Fruit fly (Drosophila melanogaster) whole organism, embryonic: ENCODE measurements around the gene mRpS18C.

ENCODE experiments used
- CG10565 ChIP-seq: fragments of 200-800 bp; sonication (Bioruptor generic); optimal IDR thresholded peaks from 3 replicates; lab custom pipeline; 2016; ENCODE audit warnings: missing biosample characterization, mild to moderate bottlenecking, missing genetic modification characterization
- CG10979 ChIP-seq: fragments of 200-800 bp; sonication (Bioruptor generic); optimal IDR thresholded peaks from 2 replicates; lab custom pipeline; 2018; ENCODE audit warnings: missing biosample characterization, mild to moderate bottlenecking, missing genetic modification characterization, moderate library complexity
- CG12219 ChIP-seq: fragments of 200-800 bp; sonication (Bioruptor generic); optimal IDR thresholded peaks from 3 replicates; lab custom pipeline; 2018; ENCODE audit warnings: missing biosample characterization, mild to moderate bottlenecking, missing genetic modification characterization
- CG12769 ChIP-seq: fragments of 200-800 bp; sonication (Bioruptor generic); optimal IDR thresholded peaks from 2 replicates; lab custom pipeline; 2019; ENCODE audit warnings: missing biosample characterization, mild to moderate bottlenecking, missing genetic modification characterization, moderate library complexity
- CG13296 ChIP-seq: fragments of 200-800 bp; sonication (Bioruptor generic); optimal IDR thresholded peaks from 3 replicates; lab custom pipeline; 2018; ENCODE audit warnings: missing biosample characterization, mild to moderate bottlenecking, missing genetic modification characterization
- CG14014 ChIP-seq: fragments of 200-800 bp; sonication (Bioruptor generic); IDR thresholded peaks from 2 replicates; pipeline ENCODE4 v1.3.6; 2022; ENCODE audit warnings: missing biosample characterization, missing genetic modification characterization
- CG15514 ChIP-seq: fragments of 200-800 bp; sonication (Bioruptor generic); optimal IDR thresholded peaks from 3 replicates; lab custom pipeline; 2017; ENCODE audit warnings: missing biosample characterization, missing genetic modification characterization, mild to moderate bottlenecking, moderate library complexity, missing genetic modification reagents
- CG1602 ChIP-seq: fragments of 200-800 bp; sonication (Bioruptor generic); optimal IDR thresholded peaks from 3 replicates; lab custom pipeline; 2016; ENCODE audit warnings: missing biosample characterization, missing genetic modification characterization
- CG17829 ChIP-seq: fragments of 200-800 bp; optimal IDR thresholded peaks from 2 replicates; lab custom pipeline; 2019; ENCODE audit warnings: missing biosample characterization, mild to moderate bottlenecking, missing genetic modification characterization, moderate library complexity
- CG2889 ChIP-seq: fragments of 200-800 bp; sonication (Bioruptor generic); IDR thresholded peaks from 3 replicates; pipeline ENCODE4 v1.3.6; 2022; ENCODE audit warnings: missing biosample characterization, missing genetic modification characterization
- CG33557 ChIP-seq: fragments of 200-800 bp; sonication (Bioruptor generic); optimal IDR thresholded peaks from 2 replicates; lab custom pipeline; 2019; ENCODE audit warnings: missing biosample characterization, mild to moderate bottlenecking, missing genetic modification characterization, moderate library complexity
- CG34376 ChIP-seq: fragments of 200-800 bp; sonication (Bioruptor generic); optimal IDR thresholded peaks from 2 replicates; lab custom pipeline; 2018; ENCODE audit warnings: missing biosample characterization, mild to moderate bottlenecking, missing genetic modification characterization
- CG7271 ChIP-seq: fragments of 200-800 bp; sonication (Bioruptor generic); optimal IDR thresholded peaks from 2 replicates; lab custom pipeline; 2018; ENCODE audit warnings: missing biosample characterization, mild to moderate bottlenecking, missing genetic modification characterization, moderate library complexity
- CG8359 ChIP-seq: fragments of 200-800 bp; sonication (Bioruptor generic); optimal IDR thresholded peaks from 2 replicates; lab custom pipeline; 2017; ENCODE audit warnings: missing biosample characterization, mild to moderate bottlenecking, missing genetic modification characterization, borderline replicate concordance
- D19B ChIP-seq: fragments of 200-800 bp; sonication (Bioruptor generic); optimal IDR thresholded peaks from 2 replicates; lab custom pipeline; 2017; ENCODE audit warnings: missing biosample characterization, mild to moderate bottlenecking, missing genetic modification characterization
- Doc2 ChIP-seq: fragments of 200-800 bp; sonication (Bioruptor generic); IDR thresholded peaks from 2 replicates; pipeline ENCODE4 v1.3.6; 2022; ENCODE audit warnings: missing biosample characterization, missing genetic modification characterization
- Doc3 ChIP-seq: fragments of 200-800 bp; sonication (Bioruptor generic); IDR thresholded peaks from 3 replicates; pipeline ENCODE4 v1.3.6; 2022; ENCODE audit warnings: missing biosample characterization, missing genetic modification characterization; ENCODE audit not compliant: partially characterized antibody
- Dref ChIP-seq: fragments of 200-800 bp; sonication (Bioruptor generic); IDR thresholded peaks from 2 replicates; pipeline ENCODE4 v1.3.6; 2022; ENCODE audit warnings: missing biosample characterization, missing genetic modification characterization
- E2f2 ChIP-seq: fragments of 200-800 bp; sonication (Bioruptor generic); IDR thresholded peaks from 2 replicates; pipeline ENCODE4 v1.3.6; 2022; ENCODE audit warnings: missing biosample characterization, missing genetic modification characterization
- HHEX ChIP-seq: fragments of 200-800 bp; sonication (Bioruptor generic); optimal IDR thresholded peaks from 3 replicates; lab custom pipeline; 2017; ENCODE audit warnings: missing biosample characterization, mild to moderate bottlenecking, missing genetic modification characterization, missing genetic modification reagents
- Hand ChIP-seq: fragments of 200-800 bp; sonication (Bioruptor generic); optimal IDR thresholded peaks from 2 replicates; lab custom pipeline; 2017; ENCODE audit warnings: mild to moderate bottlenecking, missing biosample characterization, missing genetic modification reagents, missing genetic modification characterization
- MTF-1 ChIP-seq: fragments of 200-800 bp; sonication (Bioruptor generic); optimal IDR thresholded peaks from 2 replicates; lab custom pipeline; 2018; ENCODE audit warnings: missing biosample characterization, mild to moderate bottlenecking, missing genetic modification characterization, borderline replicate concordance
- Med ChIP-seq: fragments of 200-800 bp; sonication (Bioruptor generic); peaks from one replicate; lab custom pipeline; 2016; ENCODE audit warnings: missing biosample characterization, missing genetic modification characterization, mild to moderate bottlenecking, inconsistent platforms, moderate library complexity
- Pdp1 ChIP-seq, 2 experiments: fragments of 200-800 bp; sonication (Bioruptor generic); optimal IDR thresholded peaks; 3 replicates each; lab custom pipeline; 2016; ENCODE audit warnings: missing biosample characterization in 2 of 2, missing genetic modification characterization in 2 of 2, mild to moderate bottlenecking in 1 of 2, moderate library complexity in 1 of 2
- Rx ChIP-seq: fragments of 200-800 bp; sonication (Bioruptor generic); IDR thresholded peaks from 2 replicates; pipeline ENCODE4 v1.3.6; 2022; ENCODE audit warnings: missing biosample characterization, missing genetic modification characterization
- Sox102F ChIP-seq: fragments of 200-800 bp; sonication (Bioruptor generic); optimal IDR thresholded peaks from 2 replicates; lab custom pipeline; 2018; ENCODE audit warnings: missing biosample characterization, mild to moderate bottlenecking, missing genetic modification characterization, moderate library complexity
- Xrp1 ChIP-seq: fragments of 200-800 bp; sonication (Bioruptor generic); IDR thresholded peaks from 2 replicates; pipeline ENCODE4 v1.3.6; 2022; ENCODE audit warnings: missing biosample characterization, missing genetic modification characterization
- az2 ChIP-seq: fragments of 200-800 bp; sonication (Bioruptor generic); optimal IDR thresholded peaks from 3 replicates; lab custom pipeline; 2016; ENCODE audit warnings: missing biosample characterization, missing genetic modification characterization
- cas ChIP-seq: fragments of 200-800 bp; sonication (Bioruptor generic); IDR thresholded peaks from 2 replicates; pipeline ENCODE4 v1.3.6; 2022; ENCODE audit warnings: missing biosample characterization, missing genetic modification characterization
- caup ChIP-seq: fragments of 200-800 bp; sonication (Bioruptor generic); optimal IDR thresholded peaks from 3 replicates; lab custom pipeline; 2017; ENCODE audit warnings: missing biosample characterization, mild to moderate bottlenecking, missing genetic modification characterization, moderate library complexity; ENCODE audit not compliant: severe bottlenecking
- eve ChIP-seq, 2 experiments: fragments of >200 bp; optimal IDR thresholded peaks; 2 replicates each; lab custom pipeline; 2017; ENCODE audit warnings: missing biosample characterization in 2 of 2, missing genetic modification characterization in 2 of 2
- exex ChIP-seq: fragments of 200-800 bp; sonication (Bioruptor generic); optimal IDR thresholded peaks from 4 replicates; lab custom pipeline; 2018; ENCODE audit warnings: missing biosample characterization, mild to moderate bottlenecking, missing genetic modification characterization, moderate library complexity
- gem ChIP-seq: fragments of 200-800 bp; sonication (Bioruptor generic); optimal IDR thresholded peaks from 2 replicates; lab custom pipeline; 2019; ENCODE audit warnings: missing biosample characterization, mild to moderate bottlenecking, missing genetic modification characterization, moderate library complexity
- grn ChIP-seq: fragments of 200-800 bp; sonication (Bioruptor generic); optimal IDR thresholded peaks from 3 replicates; lab custom pipeline; 2017; ENCODE audit warnings: missing biosample characterization, missing genetic modification characterization
- hkb ChIP-seq, 2 experiments: fragments of 200-800 bp in 1 of 2; fragments of >200 bp in 1 of 2; sonication (Bioruptor generic) in 1 of 2; IDR thresholded peaks in 1 of 2; optimal IDR thresholded peaks in 1 of 2; 2 replicates each; pipeline versions ENCODE4 v1.3.6 to Lab custom; 2017 to 2022; ENCODE audit warnings: missing biosample characterization in 1 of 2, missing genetic modification characterization in 1 of 2
- lola ChIP-seq, 3 experiments: fragments of >200 bp in 2 of 3; fragments of 200-800 bp in 1 of 3; sonication (Bioruptor generic) in 1 of 3; optimal IDR thresholded peaks; 2 replicates each; lab custom pipeline; 2017 to 2019; ENCODE audit warnings: missing biosample characterization in 3 of 3, missing genetic modification characterization in 3 of 3, mild to moderate bottlenecking in 1 of 3, moderate library complexity in 1 of 3
- mirr ChIP-seq: fragments of 200-800 bp; sonication (Bioruptor generic); optimal IDR thresholded peaks from 3 replicates; lab custom pipeline; 2018; ENCODE audit warnings: missing biosample characterization, mild to moderate bottlenecking, missing genetic modification characterization
- nau ChIP-seq: fragments of 200-800 bp; sonication (Bioruptor generic); optimal IDR thresholded peaks from 3 replicates; lab custom pipeline; 2017; ENCODE audit warnings: missing biosample characterization, mild to moderate bottlenecking, missing genetic modification characterization, missing genetic modification reagents
- phol ChIP-seq: fragments of 200-800 bp; sonication (Bioruptor generic); optimal IDR thresholded peaks from 3 replicates; lab custom pipeline; 2018; ENCODE audit warnings: missing biosample characterization, mild to moderate bottlenecking, missing genetic modification characterization, moderate library complexity
- pros ChIP-seq: fragments of 200-800 bp; sonication (Bioruptor generic); optimal IDR thresholded peaks from 3 replicates; lab custom pipeline; 2019; ENCODE audit warnings: missing biosample characterization, mild to moderate bottlenecking, missing genetic modification characterization, moderate library complexity
- repo ChIP-seq: fragments of 200-800 bp; sonication (Bioruptor generic); optimal IDR thresholded peaks from 2 replicates; lab custom pipeline; 2016; ENCODE audit warnings: missing biosample characterization, missing genetic modification characterization
- ro ChIP-seq: fragments of 200-800 bp; sonication (Bioruptor generic); IDR thresholded peaks from 2 replicates; pipeline ENCODE4 v1.3.6; 2022; ENCODE audit warnings: missing biosample characterization, missing genetic modification characterization
- row ChIP-seq: fragments of 200-800 bp; sonication (Bioruptor generic); IDR thresholded peaks from 3 replicates; pipeline ENCODE4 v1.3.6; 2022; ENCODE audit warnings: missing biosample characterization, missing genetic modification characterization
- sens ChIP-seq: fragments of 200-800 bp; sonication (Bioruptor generic); peaks from one replicate; lab custom pipeline; 2016; ENCODE audit warnings: missing biosample characterization, missing genetic modification characterization
- sug ChIP-seq: fragments of 200-800 bp; optimal IDR thresholded peaks from 2 replicates; lab custom pipeline; 2019; ENCODE audit warnings: missing biosample characterization, mild to moderate bottlenecking, missing genetic modification characterization, moderate library complexity
- trem ChIP-seq: fragments of 200-800 bp; optimal IDR thresholded peaks from 3 replicates; lab custom pipeline; 2019; ENCODE audit warnings: missing biosample characterization, mild to moderate bottlenecking, missing genetic modification characterization, moderate library complexity
- vvl ChIP-seq: fragments of 200-800 bp; sonication (Bioruptor generic); IDR thresholded peaks from 2 replicates; pipeline ENCODE4 v1.3.6; 2022; ENCODE audit warnings: missing biosample characterization, missing genetic modification characterization
- zfh1 ChIP-seq: fragments of 200-800 bp; sonication (Bioruptor generic); IDR thresholded peaks from 3 replicates; pipeline ENCODE4 v1.3.6; 2022; ENCODE audit warnings: missing biosample characterization, missing genetic modification characterization

Gene mRpS18C

DNA sequence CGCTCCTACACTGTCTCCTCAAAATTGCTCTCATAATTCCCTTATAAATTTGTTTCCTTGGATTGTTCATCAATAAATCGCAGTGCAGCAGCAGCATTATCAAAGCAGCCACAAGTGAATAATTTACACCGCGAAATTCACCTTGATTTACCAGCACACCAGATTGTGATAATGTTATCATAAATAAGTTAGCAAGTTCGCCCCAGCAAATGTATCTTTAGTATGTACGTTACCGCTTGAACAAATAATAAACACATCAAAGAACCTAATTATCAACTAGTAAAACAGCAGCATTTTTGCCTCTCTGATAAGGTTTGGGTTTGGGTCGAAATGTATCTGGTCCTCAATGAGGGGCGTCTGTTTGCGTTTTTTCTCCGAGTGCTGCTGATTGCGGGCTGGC is 33.5 kb upstream of the mRpS18C start:
- TF ChIP-seq sug (tag; lab: Kevin White, UChicago) (peak; percentile 28), cas (GFP tag; lab: Robert Waterston, UW) (no peak), CG1602 (GFP tag; lab: Kevin White, UChicago) (no peak), D19B (no peak), Doc2 (GFP tag; lab: Robert Waterston, UW) (no peak), zfh1 (no peak), HHEX (GFP tag; lab: Kevin White, UChicago) (no peak), CG13296 (GFP tag; lab: Kevin White, UChicago) (peak; percentile 4), exex (peak; percentile 70), CG34376 (peak; percentile 46), ro (no peak), Med (GFP tag; lab: Kevin White, UChicago) (peak; percentile 2), lola (GFP tag; optimal IDR thresholded peaks at IDR 0.05; lab: Kevin White, UChicago) (no peak), repo (GFP tag; lab: Kevin White, UChicago) (no peak), mirr (GFP tag; lab: Kevin White, UChicago) (peak; percentile 91), caup (GFP tag; lab: Kevin White, UChicago) (peak; percentile 30), nau (GFP tag; lab: Kevin White, UChicago) (no peak), row (GFP tag; lab: Robert Waterston, UW) (no peak)
- TF ChIP-seq, all 482 proteins: peak for 7

DNA sequence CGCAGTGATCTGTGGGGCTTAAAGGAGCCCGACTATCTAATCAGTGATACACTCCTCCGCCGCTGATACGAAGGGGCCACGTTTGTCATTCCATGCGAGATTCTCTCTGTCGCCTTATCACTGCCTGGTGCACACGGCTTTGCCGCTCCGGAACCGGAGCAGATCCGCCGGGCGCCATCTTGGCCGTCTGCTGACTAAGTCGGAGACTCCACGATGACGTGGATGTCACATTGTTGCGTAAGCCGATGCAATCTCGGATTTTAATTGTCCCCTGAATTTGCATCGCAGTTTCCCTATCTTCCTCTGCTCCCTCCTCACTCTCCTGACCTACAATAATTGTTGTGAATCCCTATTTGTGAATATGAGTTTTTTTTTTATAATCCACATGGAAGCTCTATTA is 32.7 kb upstream of the mRpS18C start:
- TF ChIP-seq CG10565 (GFP tag; lab: Kevin White, UChicago), result no peak
- TF ChIP-seq CG33557 (GFP tag; lab: Kevin White, UChicago), result no peak
- 0 out of 2 replicates have a peak, but pooled peaks have one; percentile 8 for TF ChIP-seq Dref (GFP tag; lab: Robert Waterston, UW)
- TF ChIP-seq Pdp1 (GFP tag; optimal IDR thresholded peaks at IDR 0.05; lab: Kevin White, UChicago), result peak in 1 of 2 experiments; percentile 31
- no peak for TF ChIP-seq CG12769
- peak; percentile 35 for TF ChIP-seq CG15514 (GFP tag; lab: Kevin White, UChicago)
- TF ChIP-seq MTF-1, result peak; percentile 71
- TF ChIP-seq az2, result no peak
- no peak for TF ChIP-seq Rx (GFP tag; lab: Robert Waterston, UW)
- TF ChIP-seq pros (GFP tag; lab: Kevin White, UChicago), result no peak
- TF ChIP-seq phol (tag; lab: Kevin White, UChicago), result peak; percentile 24
- peak; percentile 52 for TF ChIP-seq grn (GFP tag; lab: Kevin White, UChicago)
- TF ChIP-seq hkb (optimal IDR thresholded peaks at IDR 0.05; lab: Kevin White, UChicago), result no peak
- TF ChIP-seq hkb (GFP tag; IDR thresholded peaks at IDR 0.05; lab: Robert Waterston, UW), result no peak
- no peak for TF ChIP-seq CG2889 (GFP tag; lab: Robert Waterston, UW)
- no peak for TF ChIP-seq CG8359 (GFP tag; lab: Kevin White, UChicago)

DNA sequence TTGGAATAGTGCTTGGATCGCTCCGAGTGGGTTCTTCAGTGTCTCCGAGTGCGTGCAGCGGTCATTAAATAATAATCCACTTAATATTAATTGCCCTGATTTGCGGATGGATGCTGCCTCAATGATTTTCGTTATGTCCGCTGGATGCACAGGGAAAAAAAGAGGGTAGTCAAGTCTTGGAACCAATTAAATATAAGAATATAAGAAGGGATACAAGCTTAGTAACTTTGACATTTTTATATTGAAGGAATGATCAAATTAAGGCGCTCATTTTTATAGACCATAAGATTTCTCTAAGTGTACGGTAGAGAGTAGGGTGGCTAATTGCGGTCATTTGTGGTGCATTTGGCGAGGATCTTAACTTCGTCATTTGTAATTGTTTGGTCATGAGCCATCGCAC is 31.8 kb upstream of the mRpS18C start:
- TF ChIP-seq CG14014 (no peak), CG12219 (GFP tag; lab: Kevin White, UChicago) (no peak), Hand (no peak), CG10979 (peak; percentile 38), Xrp1 (GFP tag; lab: Robert Waterston, UW) (peak; percentile 59), gem (tag; lab: Kevin White, UChicago) (peak; percentile 44), trem (tag; lab: Kevin White, UChicago) (peak; percentile 1), Med (GFP tag; lab: Kevin White, UChicago) (peak; percentile 73), lola (GFP tag; optimal IDR thresholded peaks at IDR 0.05; lab: Kevin White, UChicago) (peak in 1 of 3 experiments; percentile 2), eve (GFP tag; optimal IDR thresholded peaks at IDR 0.05; lab: Kevin White, UChicago) (peak in 1 of 2 experiments; percentile 45), E2f2 (GFP tag; lab: Robert Waterston, UW) (no peak), vvl (0 out of 2 replicates have a peak, but pooled peaks have one; percentile 14), Doc3 (GFP tag; lab: Robert Waterston, UW) (no peak), sens (GFP tag; lab: Kevin White, UChicago) (peak; percentile 87), CG7271 (tag; lab: Kevin White, UChicago) (no peak), Sox102F (GFP tag; lab: Kevin White, UChicago) (peak; percentile 15), CG17829 (peak; percentile 32)
